Worm (Caenorhabditis elegans): ENCODE results near the gene F56B3.6.

The F56B3.6 gene

ce11 chrIV:833517-833916 is 45.7 kb downstream of the F56B3.6 start:
- TF ChIP-seq Y116A8C.19 (tag; optimal IDR thresholded peaks at IDR 0.05; ENCODE audit: borderline replicate concordance) (no peak), nhr-77 (tag; optimal IDR thresholded peaks at IDR 0.05) (no peak), dpl-1 (GFP tag; optimal IDR thresholded peaks at IDR 0.05) (peak in 1 of 3 experiments; percentile 6), mep-1 (tag; optimal IDR thresholded peaks at IDR 0.05) (peak; percentile 29), blmp-1 (tag; optimal IDR thresholded peaks at IDR 0.05) (peak; percentile 99), nhr-19 (GFP tag; conservative IDR thresholded peaks at IDR 0.05) (no peak), mab-9 (GFP tag; IDR thresholded peaks at IDR 0.05) (no peak), swsn-7 (tag; optimal IDR thresholded peaks at IDR 0.05) (no peak), lsy-2 (tag; optimal IDR thresholded peaks at IDR 0.05) (peak in 1 of 2 experiments; percentile 7), ztf-4 (tag; optimal IDR thresholded peaks at IDR 0.05) (no peak)

Measured in whole organism, L1 larva.